Fruit fly (Drosophila melanogaster): ENCODE measurements around the gene Frl.

Frl gene

DNA sequence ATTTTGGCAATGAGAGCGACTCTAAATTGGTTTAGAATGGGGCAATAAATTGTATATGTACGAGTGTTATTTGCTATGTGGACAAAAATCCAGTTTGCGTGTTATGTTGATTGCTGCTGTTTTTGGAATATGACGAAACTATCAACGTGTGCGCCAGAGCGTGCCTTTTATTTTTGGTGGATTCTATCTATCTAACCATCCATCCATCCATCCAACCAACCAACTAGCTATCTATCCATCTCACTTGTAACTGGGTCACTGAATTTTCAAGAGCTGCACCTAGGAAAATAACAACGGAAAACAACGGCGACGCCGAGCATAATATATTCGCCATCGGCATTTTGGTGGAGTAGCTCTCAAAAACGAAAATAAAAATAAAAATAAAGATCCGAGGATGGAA, 9.7 kb downstream of the Frl start:
- TF ChIP-seq sd (tag; optimal IDR thresholded peaks at IDR 0.05) (peak; percentile 55), Gsc (GFP tag; IDR thresholded peaks at IDR 0.05) (no peak), CG8281 (tag; optimal IDR thresholded peaks at IDR 0.05) (peak; percentile 94), stc (GFP tag; IDR thresholded peaks at IDR 0.05) (no peak), Dref (GFP tag; IDR thresholded peaks at IDR 0.05) (no peak), crp (GFP tag; optimal IDR thresholded peaks at IDR 0.05) (no peak), stwl (tag; optimal IDR thresholded peaks at IDR 0.05) (no peak), Atf6 (GFP tag; IDR thresholded peaks at IDR 0.05) (no peak), sens (GFP tag) (peak; percentile 37), Sox100B (GFP tag; optimal IDR thresholded peaks at IDR 0.05) (no peak), CG2116 (GFP tag; optimal IDR thresholded peaks at IDR 0.05) (no peak)

DNA sequence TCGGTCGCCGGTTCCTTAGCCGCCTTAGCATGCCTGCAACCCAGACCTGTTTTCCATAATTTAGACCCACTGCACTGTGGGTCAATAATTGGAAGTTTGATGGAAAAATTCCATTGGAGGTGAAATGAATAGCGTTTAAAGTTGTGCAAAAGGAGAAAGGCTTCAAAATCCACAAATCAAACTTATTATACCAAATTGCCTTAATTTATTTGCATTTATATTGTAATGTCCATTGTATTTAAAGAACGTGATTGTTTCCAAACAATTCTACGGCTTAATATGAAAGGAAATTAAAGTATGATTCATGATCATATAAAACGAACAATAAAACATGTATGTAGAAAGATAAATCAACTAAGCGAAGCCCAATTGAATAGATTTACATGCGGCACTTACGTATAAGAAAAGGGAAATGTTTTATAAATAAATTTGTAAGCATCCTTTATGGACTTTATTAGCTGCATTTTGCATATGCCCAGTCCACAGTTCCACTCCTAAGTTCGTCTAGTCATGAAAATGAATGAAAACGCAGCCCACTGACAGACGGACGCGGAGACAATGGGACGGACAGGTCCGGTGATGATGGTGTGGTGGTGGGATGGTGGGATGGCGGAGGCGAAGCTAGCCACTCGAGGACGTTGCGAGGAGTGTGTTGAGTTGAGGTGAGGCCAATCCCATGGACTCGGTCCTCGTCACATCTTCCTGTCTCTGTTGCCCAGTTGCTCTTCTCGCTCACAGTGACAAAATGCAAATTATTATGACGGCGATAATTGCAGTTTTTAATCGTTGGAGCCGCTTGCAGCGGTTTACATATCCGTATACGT, 10.4 kb downstream of the Frl start:
- TF ChIP-seq CG31365 (tag; optimal IDR thresholded peaks at IDR 0.05) = no peak
- TF ChIP-seq CG2889 (GFP tag; IDR thresholded peaks at IDR 0.05) = no peak
- no peak for TF ChIP-seq gro (GFP tag; optimal IDR thresholded peaks at IDR 0.05)
- peak; percentile 35 for TF ChIP-seq CG18262 (tag; optimal IDR thresholded peaks at IDR 0.05)
- TF ChIP-seq rib (GFP tag; IDR thresholded peaks at IDR 0.05) = 0 out of 2 replicates have a peak, but pooled peaks have one; percentile 12
- TF ChIP-seq NC2α (GFP tag; optimal IDR thresholded peaks at IDR 0.05) = no peak
- TF ChIP-seq sens (GFP tag) = peak; percentile 64
- no peak for TF ChIP-seq disco-r (GFP tag; optimal IDR thresholded peaks at IDR 0.05)
- no peak for TF ChIP-seq Max (GFP tag; optimal IDR thresholded peaks at IDR 0.05)
- TF ChIP-seq CG11696 (GFP tag; IDR thresholded peaks at IDR 0.05) = no peak
- no peak for TF ChIP-seq CG4360 (GFP tag; IDR thresholded peaks at IDR 0.05)
- TF ChIP-seq CG7928 (GFP tag; optimal IDR thresholded peaks at IDR 0.05) = no peak
- no peak for TF ChIP-seq CG15601 (tag; optimal IDR thresholded peaks at IDR 0.05)
- TF ChIP-seq Elba2 (GFP tag; optimal IDR thresholded peaks at IDR 0.05) = no peak
- no peak for TF ChIP-seq CG9797 (GFP tag; optimal IDR thresholded peaks at IDR 0.05)
- TF ChIP-seq vvl (GFP tag; IDR thresholded peaks at IDR 0.05) = 0 out of 2 replicates have a peak, but pooled peaks have one; percentile 9
- TF ChIP-seq CG13296 (GFP tag; optimal IDR thresholded peaks at IDR 0.05) = no peak
- TF ChIP-seq CG34422 (GFP tag; IDR thresholded peaks at IDR 0.05) = 0 out of 3 replicates have a peak, but pooled peaks have one; percentile 18
- peak; percentile 5 for TF ChIP-seq CG2712 (tag; optimal IDR thresholded peaks at IDR 0.05)
- TF ChIP-seq CG7987 (GFP tag; optimal IDR thresholded peaks at IDR 0.05) = no peak
- no peak for TF ChIP-seq sc (optimal IDR thresholded peaks at IDR 0.05)
- TF ChIP-seq sc (GFP tag; optimal IDR thresholded peaks at IDR 0.05) = no peak
- no peak for TF ChIP-seq CG8290 (GFP tag; optimal IDR thresholded peaks at IDR 0.05)
- TF ChIP-seq CG8290 (tag; optimal IDR thresholded peaks at IDR 0.05) = no peak
- TF ChIP-seq toy (GFP tag; IDR thresholded peaks at IDR 0.05) = no peak
- no peak for TF ChIP-seq NFAT (GFP tag; IDR thresholded peaks at IDR 0.05)
- TF ChIP-seq CG1603 (tag; optimal IDR thresholded peaks at IDR 0.05) = no peak
- TF ChIP-seq Nf-YB (GFP tag; optimal IDR thresholded peaks at IDR 0.05) = no peak
- no peak for TF ChIP-seq CG6175 (GFP tag; IDR thresholded peaks at IDR 0.05)
- TF ChIP-seq Oli (tag; optimal IDR thresholded peaks at IDR 0.05) = peak; percentile 21
- TF ChIP-seq Dp (GFP tag; optimal IDR thresholded peaks at IDR 0.05) = no peak
- TF ChIP-seq Ets65A (GFP tag) = peak; percentile 16
- no peak for TF ChIP-seq CG10366 (GFP tag; IDR thresholded peaks at IDR 0.05)
- TF ChIP-seq row (GFP tag; IDR thresholded peaks at IDR 0.05) = 0 out of 3 replicates have a peak, but pooled peaks have one; percentile 19
- no peak for TF ChIP-seq CG15514 (GFP tag; optimal IDR thresholded peaks at IDR 0.05)
- TF ChIP-seq Ssrp (tag; optimal IDR thresholded peaks at IDR 0.05) = no peak
- TF ChIP-seq tgo (GFP tag; IDR thresholded peaks at IDR 0.05) = no peak
- no peak for TF ChIP-seq shn (GFP tag; optimal IDR thresholded peaks at IDR 0.05)
- no peak for TF ChIP-seq seq (GFP tag; IDR thresholded peaks at IDR 0.05)
- TF ChIP-seq CG16813 (GFP tag; IDR thresholded peaks at IDR 0.05; ENCODE audit: partially characterized antibody) = no peak
